Fruit fly (Drosophila melanogaster): Measurements from ENCODE around the gene CG14452.

DNA sequence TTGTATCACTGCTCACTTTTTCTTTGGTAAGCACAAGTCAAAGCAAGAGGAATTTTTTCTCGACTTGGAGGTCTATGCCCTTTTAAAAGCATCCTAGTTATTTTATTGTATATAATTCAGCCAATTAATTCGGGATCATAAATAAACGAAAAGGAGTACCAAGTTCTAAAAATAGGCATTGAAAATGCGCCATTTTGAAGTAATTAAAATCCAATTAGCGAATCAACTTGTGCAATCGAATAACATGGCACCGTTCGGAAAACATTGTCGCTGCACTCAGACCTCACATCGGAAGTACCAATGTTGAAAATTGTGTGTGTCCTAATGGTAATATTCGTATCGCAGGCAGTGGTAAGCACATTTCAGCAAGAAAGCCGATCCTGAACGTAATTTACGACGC lies 48.9 kb upstream of the CG14452 start, which contains the start of gene CG33768:
- TF ChIP-seq bab1 (GFP tag; optimal IDR thresholded peaks at IDR 0.05): no peak
- no peak for TF ChIP-seq CG7045 (GFP tag; optimal IDR thresholded peaks at IDR 0.05)
- TF ChIP-seq cic (GFP tag; optimal IDR thresholded peaks at IDR 0.05): no peak
- TF ChIP-seq pad (GFP tag; optimal IDR thresholded peaks at IDR 0.05): no peak

All from whole organism, adult.